Fruit fly (Drosophila melanogaster): Measurements from ENCODE around the gene Npc2e.

The Npc2e gene

DNA sequence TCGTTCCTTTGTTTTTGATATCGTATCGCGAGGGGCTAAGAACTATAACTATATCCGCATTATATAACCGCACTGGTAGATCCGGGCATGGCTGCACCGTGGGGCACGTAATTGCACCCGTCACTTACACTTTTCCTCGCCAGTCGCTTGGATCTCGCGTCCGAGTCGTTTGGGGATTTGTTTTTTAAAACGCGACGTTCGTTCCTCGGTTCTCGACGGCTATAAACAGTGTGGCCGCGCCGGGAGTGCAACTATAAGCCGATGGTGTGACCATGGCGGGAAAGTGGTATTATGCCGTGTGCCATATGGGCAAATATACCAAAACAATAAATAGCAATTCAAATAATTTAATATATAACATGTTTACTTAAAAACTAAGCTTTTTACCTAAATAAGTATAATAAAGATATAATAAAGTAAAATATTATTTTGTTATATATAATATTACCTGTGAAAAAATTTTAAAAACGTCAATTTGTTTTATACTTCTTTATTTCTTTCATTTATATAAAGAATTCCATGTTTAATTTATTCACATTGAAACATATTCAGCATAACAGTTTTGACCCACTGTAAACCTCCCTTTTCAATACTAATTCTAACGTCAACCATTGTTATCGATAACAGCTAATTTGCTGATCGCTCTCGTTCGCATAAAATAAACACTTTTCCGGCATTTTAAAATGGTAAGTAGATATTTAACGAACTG is 10.3 kb upstream of the Npc2e start, which contains the start of the genes Mical and CG3909 (continued):
- TF ChIP-seq Dp (GFP tag; optimal IDR thresholded peaks at IDR 0.05) (peak; percentile 34), MTF-1 (GFP tag; optimal IDR thresholded peaks at IDR 0.05; ENCODE audit: borderline replicate concordance) (peak; percentile 84), Opbp (GFP tag; IDR thresholded peaks at IDR 0.05; ENCODE audit: partially characterized antibody) (no peak; the same call in 1 of the 3 replicates), tna (GFP tag; IDR thresholded peaks at IDR 0.05; ENCODE audit: partially characterized antibody) (peak; percentile 66), Fer3 (tag; optimal IDR thresholded peaks at IDR 0.05) (peak; percentile 88), zen (tag; optimal IDR thresholded peaks at IDR 0.05) (peak; percentile 82), CG10431 (GFP tag; optimal IDR thresholded peaks at IDR 0.05) (no peak), CG31441 (GFP tag; IDR thresholded peaks at IDR 0.05) (peak; percentile 92), trh (GFP tag; optimal IDR thresholded peaks at IDR 0.05) (peak; percentile 2), Taf1 (GFP tag; IDR thresholded peaks at IDR 0.05) (peak; percentile 87), Dbx (GFP tag; IDR thresholded peaks at IDR 0.05) (peak; percentile 93), CG7271 (tag; optimal IDR thresholded peaks at IDR 0.05) (peak; percentile 9), CG7786 (GFP tag; optimal IDR thresholded peaks at IDR 0.05) (peak; percentile 17), CG2678 (tag; optimal IDR thresholded peaks at IDR 0.05) (peak; percentile 92), wek (GFP tag; optimal IDR thresholded peaks at IDR 0.05) (no peak), prd (optimal IDR thresholded peaks at IDR 0.05) (no peak), prd (GFP tag; IDR thresholded peaks at IDR 0.05) (peak; percentile 91), gce (GFP tag; IDR thresholded peaks at IDR 0.05) (peak; percentile 80), NfI (GFP tag; optimal IDR thresholded peaks at IDR 0.05) (peak; percentile 75), ro (GFP tag; IDR thresholded peaks at IDR 0.05) (no peak; the same call in 1 of the 2 replicates), lbe (GFP tag; optimal IDR thresholded peaks at IDR 0.05) (peak; percentile 14), C15 (GFP tag; IDR thresholded peaks at IDR 0.05) (peak; percentile 72; the same call in 2 of the 3 replicates), CG17385 (GFP tag; optimal IDR thresholded peaks at IDR 0.05) (peak; percentile 76), CG14441 (GFP tag; IDR thresholded peaks at IDR 0.05) (peak; percentile 86), NC2β (GFP tag; optimal IDR thresholded peaks at IDR 0.05) (peak; percentile 12), CHES-1-like (GFP tag; optimal IDR thresholded peaks at IDR 0.05) (peak; percentile 52), nom (GFP tag; optimal IDR thresholded peaks at IDR 0.05) (peak; percentile 49), CG6689 (GFP tag; IDR thresholded peaks at IDR 0.05) (peak; percentile 90), CG12104 (GFP tag; optimal IDR thresholded peaks at IDR 0.05) (peak; percentile 80), CG33557 (GFP tag; optimal IDR thresholded peaks at IDR 0.05) (peak; percentile 31), Sry-δ (GFP tag; optimal IDR thresholded peaks at IDR 0.05) (peak; percentile 29), sqz (GFP tag; optimal IDR thresholded peaks at IDR 0.05) (no peak), ara (GFP tag; IDR thresholded peaks at IDR 0.05) (peak; percentile 59; the same call in 1 of the 2 replicates), vnd (GFP tag; IDR thresholded peaks at IDR 0.05; ENCODE audit: partially characterized antibody) (peak; percentile 38; the same call in 1 of the 3 replicates), pita (GFP tag; optimal IDR thresholded peaks at IDR 0.05) (no peak), E2f2 (GFP tag; IDR thresholded peaks at IDR 0.05) (peak; percentile 70), Asciz (GFP tag; optimal IDR thresholded peaks at IDR 0.05) (peak; percentile 40), crp (GFP tag; optimal IDR thresholded peaks at IDR 0.05) (peak in 1 of 2 experiments; percentile 58), B-H1 (GFP tag; IDR thresholded peaks at IDR 0.05) (peak; percentile 89), tio (GFP tag; optimal IDR thresholded peaks at IDR 0.05) (peak; percentile 67), CG7963 (GFP tag; IDR thresholded peaks at IDR 0.05; ENCODE audit: partially characterized antibody) (no peak; the same call in 2 of the 3 replicates), CG10979 (tag; optimal IDR thresholded peaks at IDR 0.05) (peak; percentile 78), CG3065 (GFP tag; optimal IDR thresholded peaks at IDR 0.05) (peak; percentile 38), BEAF-32 (GFP tag; optimal IDR thresholded peaks at IDR 0.05) (peak; percentile 28), B-H2 (GFP tag; optimal IDR thresholded peaks at IDR 0.05) (peak; percentile 74), Oli (tag; optimal IDR thresholded peaks at IDR 0.05) (peak; percentile 74), otp (GFP tag; IDR thresholded peaks at IDR 0.05) (peak; percentile 87), wor (GFP tag; IDR thresholded peaks at IDR 0.05) (peak; percentile 60; the same call in 1 of the 2 replicates)
